Worm (Caenorhabditis elegans) whole organism, young adult: ENCODE data around the gene K09C6.7.

Experiments
- B0035.1 ChIP-seq: sonication (generic microtip); optimal IDR thresholded peaks from 2 replicates; lab custom pipeline; 2016; ENCODE audit warnings: missing genetic modification characterization, mild to moderate bottlenecking, missing compliant biosample characterization, missing genotype, missing genetic modification reagents
- B0261.1 ChIP-seq: sonication (generic microtip); optimal IDR thresholded peaks from 2 replicates; lab custom pipeline; 2016; ENCODE audit warnings: mild to moderate bottlenecking, missing genetic modification characterization, moderate library complexity, missing compliant biosample characterization
- C06A6.2 ChIP-seq: fragments of 200-800 bp; sonication (Bioruptor generic); conservative IDR thresholded peaks from 2 replicates; pipeline ENCODE4 v1.3.6; 2022; ENCODE audit warnings: missing genetic modification characterization, missing compliant biosample characterization
- F52B5.7 ChIP-seq: sonication (generic microtip); optimal IDR thresholded peaks from 2 replicates; lab custom pipeline; 2016; ENCODE audit warnings: mild to moderate bottlenecking, missing genetic modification characterization, missing compliant biosample characterization
- F57A8.1 ChIP-seq: fragments of 200-800 bp; sonication (Bioruptor generic); optimal IDR thresholded peaks from 2 replicates; lab custom pipeline; 2018; ENCODE audit warnings: mild to moderate bottlenecking, missing genetic modification characterization, moderate library complexity, missing compliant biosample characterization
- K11D2.4 ChIP-seq: fragments of 200-800 bp; sonication (Bioruptor generic); IDR thresholded peaks from 2 replicates; pipeline ENCODE4 v1.3.6; 2022; ENCODE audit warnings: missing genetic modification reagents, missing genetic modification characterization, missing compliant biosample characterization
- K12H6.12 ChIP-seq: fragments of 200-800 bp; sonication (Bioruptor generic); optimal IDR thresholded peaks from 2 replicates; lab custom pipeline; 2018; ENCODE audit warnings: mild to moderate bottlenecking, missing genetic modification characterization, missing compliant biosample characterization
- Y53G8AR.9 ChIP-seq: fragments of 200-800 bp; sonication (Bioruptor generic); conservative IDR thresholded peaks from 2 replicates; pipeline ENCODE4 v1.3.6; 2022; ENCODE audit warnings: missing genetic modification reagents, missing genetic modification characterization, missing compliant biosample characterization
- Y56A3A.18 ChIP-seq: fragments of 200-800 bp; sonication (Bioruptor generic); IDR thresholded peaks from 2 replicates; pipeline ENCODE4 v1.3.6; 2022; ENCODE audit warnings: missing genetic modification reagents, missing genetic modification characterization, missing compliant biosample characterization
- akir-1 ChIP-seq: fragments of 200-800 bp; sonication (Bioruptor generic); optimal IDR thresholded peaks from 2 replicates; lab custom pipeline; 2018; ENCODE audit warnings: mild to moderate bottlenecking, missing genetic modification characterization, moderate library complexity, missing compliant biosample characterization
- ama-1 ChIP-seq, 3 experiments: fragments of 150-350 bp in 1 of 3; sonication (generic microtip) in 2 of 3; optimal IDR thresholded peaks; 2 replicates each; lab custom pipeline; 2014 to 2018; ENCODE audit warnings: missing biosample characterization in 2 of 3, missing genetic modification characterization in 2 of 3, missing genetic modification reagents in 2 of 3
- attf-5 ChIP-seq: fragments of 200-800 bp; sonication (Bioruptor generic); optimal IDR thresholded peaks from 2 replicates; lab custom pipeline; 2018; ENCODE audit warnings: mild to moderate bottlenecking, missing genetic modification characterization, missing compliant biosample characterization
- bed-2 ChIP-seq: fragments of 200-800 bp; sonication (Bioruptor generic); IDR thresholded peaks from 2 replicates; pipeline ENCODE4 v1.3.6; 2022; ENCODE audit warnings: missing genetic modification reagents, missing genetic modification characterization, missing compliant biosample characterization
- ccch-3 ChIP-seq: fragments of 200-800 bp; sonication (Bioruptor generic); optimal IDR thresholded peaks from 2 replicates; lab custom pipeline; 2018; ENCODE audit warnings: mild to moderate bottlenecking, missing genetic modification characterization, missing compliant biosample characterization
- ceh-40 ChIP-seq: fragments of 200-800 bp; sonication (Bioruptor generic); IDR thresholded peaks from 2 replicates; pipeline ENCODE4 v1.3.6; 2022; ENCODE audit warnings: missing genetic modification characterization, missing compliant biosample characterization
- ceh-79 ChIP-seq: sonication (generic microtip); optimal IDR thresholded peaks from 2 replicates; lab custom pipeline; 2017; ENCODE audit warnings: mild to moderate bottlenecking, missing genetic modification characterization, missing compliant biosample characterization
- dpff-1 ChIP-seq: sonication (generic microtip); optimal IDR thresholded peaks from 2 replicates; lab custom pipeline; 2017; ENCODE audit warnings: mild to moderate bottlenecking, missing genetic modification characterization, missing compliant biosample characterization
- egrh-3 ChIP-seq: fragments of 200-800 bp; sonication (Bioruptor generic); IDR thresholded peaks from 2 replicates; pipeline ENCODE4 v1.3.6; 2022; ENCODE audit warnings: missing genetic modification reagents, missing genetic modification characterization, missing compliant biosample characterization
- hlh-26 ChIP-seq: fragments of 200-800 bp; sonication (Bioruptor generic); conservative IDR thresholded peaks from 2 replicates; pipeline ENCODE4 v1.3.6; 2022; ENCODE audit warnings: missing genetic modification reagents, missing genetic modification characterization, missing compliant biosample characterization
- hmg-1.2 ChIP-seq: fragments of 200-800 bp; sonication (Bioruptor generic); IDR thresholded peaks from 2 replicates; pipeline ENCODE4 v1.3.6; 2022; ENCODE audit warnings: missing genetic modification reagents, missing genetic modification characterization, missing compliant biosample characterization
- hsf-1 ChIP-seq: fragments of 200-800 bp; sonication (Bioruptor generic); IDR thresholded peaks from 2 replicates; pipeline ENCODE4 v1.3.6; 2022; ENCODE audit warnings: missing genetic modification reagents, missing genetic modification characterization, missing compliant biosample characterization
- let-526 ChIP-seq: fragments of 200-800 bp; sonication (Bioruptor generic); IDR thresholded peaks from 2 replicates; pipeline ENCODE4 v1.3.6; 2022; ENCODE audit warnings: missing genetic modification reagents, missing genetic modification characterization, missing compliant biosample characterization
- let-607 ChIP-seq, 2 experiments: fragments of 200-800 bp in 1 of 2; sonication (Bioruptor generic) in 1 of 2; sonication (generic microtip) in 1 of 2; optimal IDR thresholded peaks; 2 replicates each; lab custom pipeline; 2016 to 2018; ENCODE audit warnings: mild to moderate bottlenecking in 2 of 2, missing compliant biosample characterization in 2 of 2, missing genetic modification characterization in 2 of 2, moderate library complexity in 2 of 2, missing genotype in 1 of 2
- lin-54 ChIP-seq: fragments of 200-800 bp; sonication (Bioruptor generic); optimal IDR thresholded peaks from 2 replicates; lab custom pipeline; 2018; ENCODE audit warnings: mild to moderate bottlenecking, missing genetic modification characterization, missing compliant biosample characterization
- lsl-1 ChIP-seq: fragments of 200-800 bp; sonication (Bioruptor generic); optimal IDR thresholded peaks from 2 replicates; lab custom pipeline; 2018; ENCODE audit warnings: mild to moderate bottlenecking, missing genetic modification characterization, moderate library complexity, missing compliant biosample characterization
- madf-6 ChIP-seq: fragments of 200-800 bp; sonication (Bioruptor generic); IDR thresholded peaks from 2 replicates; pipeline ENCODE4 v1.3.6; 2022; ENCODE audit warnings: missing genetic modification reagents, missing genetic modification characterization, missing compliant biosample characterization
- mxl-1 ChIP-seq: sonication (generic microtip); optimal IDR thresholded peaks from 2 replicates; lab custom pipeline; 2016; ENCODE audit warnings: missing genetic modification characterization, missing compliant biosample characterization
- nfya-1 ChIP-seq: sonication (generic microtip); optimal IDR thresholded peaks from 2 replicates; lab custom pipeline; 2017; ENCODE audit warnings: antibody characterized with exemption, missing compliant biosample characterization, missing genetic modification characterization, borderline replicate concordance; ENCODE audit not compliant: insufficient read depth
- sdz-38 ChIP-seq: sonication (generic microtip); optimal IDR thresholded peaks from 2 replicates; lab custom pipeline; 2016; ENCODE audit warnings: missing genotype, missing genetic modification characterization, missing compliant biosample characterization
- snpc-3.4 ChIP-seq: sonication (generic microtip); optimal IDR thresholded peaks from 2 replicates; lab custom pipeline; 2017; ENCODE audit warnings: missing genetic modification characterization, mild to moderate bottlenecking, missing compliant biosample characterization, antibody characterized with exemption, moderate library complexity, missing genotype, missing genetic modification reagents
- unc-62 ChIP-seq: fragments of 150-350 bp; optimal IDR thresholded peaks from 2 replicates; lab custom pipeline; 2014; ENCODE audit warnings: missing biosample characterization, missing genetic modification reagents, missing genetic modification characterization
- zfh-2 ChIP-seq: fragments of 200-800 bp; sonication (Bioruptor generic); conservative IDR thresholded peaks from 2 replicates; pipeline ENCODE4 v1.3.6; 2022; ENCODE audit warnings: missing genetic modification reagents, missing genetic modification characterization, missing compliant biosample characterization
- ztf-22 ChIP-seq: fragments of 200-800 bp; sonication (Bioruptor generic); optimal IDR thresholded peaks from 2 replicates; lab custom pipeline; 2018; ENCODE audit warnings: mild to moderate bottlenecking, missing genetic modification characterization, moderate library complexity, missing compliant biosample characterization
- ztf-25 ChIP-seq: fragments of 200-800 bp; sonication (Bioruptor generic); IDR thresholded peaks from 2 replicates; pipeline ENCODE4 v1.3.6; 2022; ENCODE audit warnings: missing genetic modification reagents, missing genetic modification characterization, missing compliant biosample characterization
- ztf-28 ChIP-seq: fragments of 200-800 bp; sonication (Bioruptor generic); IDR thresholded peaks from 2 replicates; pipeline ENCODE4 v1.3.6; 2022; ENCODE audit warnings: missing genetic modification reagents, missing genetic modification characterization, missing compliant biosample characterization
- ztf-3 ChIP-seq: fragments of 200-800 bp; sonication (Bioruptor generic); optimal IDR thresholded peaks from 2 replicates; lab custom pipeline; 2018; ENCODE audit warnings: mild to moderate bottlenecking, missing genetic modification characterization, missing compliant biosample characterization
- ztf-6 ChIP-seq: fragments of 200-800 bp; sonication (Bioruptor generic); IDR thresholded peaks from 2 replicates; pipeline ENCODE4 v1.3.6; 2022; ENCODE audit warnings: missing genetic modification reagents, missing genetic modification characterization, missing compliant biosample characterization

Gene K09C6.7

DNA sequence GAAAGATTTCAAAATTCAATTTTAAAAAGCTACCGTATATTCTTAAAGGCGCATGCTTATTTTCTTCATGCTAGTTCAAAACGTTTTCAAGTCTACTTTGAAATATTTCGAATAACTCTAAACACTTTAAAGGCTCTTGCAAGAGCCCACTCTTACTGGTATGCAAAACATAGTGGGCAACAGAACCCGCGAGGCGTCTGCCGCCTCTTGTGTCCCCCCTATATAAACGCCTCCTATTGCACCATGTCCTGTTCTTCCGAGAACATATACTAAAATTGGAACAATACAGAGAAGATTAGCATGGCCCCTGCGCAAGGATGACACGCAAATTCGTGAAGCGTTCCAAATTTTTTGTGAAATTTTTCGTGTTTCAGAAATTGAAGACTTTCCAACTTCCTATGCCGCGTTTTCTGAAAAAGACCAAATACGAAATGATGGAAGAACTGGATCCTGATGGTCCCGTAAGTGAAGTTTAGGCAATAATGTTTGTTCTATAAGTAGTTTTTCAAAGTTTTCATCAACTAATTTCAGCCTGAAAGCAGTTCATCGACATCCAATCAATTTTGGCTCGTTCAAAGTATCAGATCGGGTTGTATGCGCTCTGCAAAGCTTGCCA, 20.1 kb upstream of the K09C6.7 start (continued):
- TF ChIP-seq ztf-25 (GFP tag; lab: Robert Waterston, UW): no peak
- peak; percentile 32 for TF ChIP-seq mxl-1
- TF ChIP-seq let-526 (GFP tag; lab: Robert Waterston, UW): no peak
- TF ChIP-seq akir-1 (GFP tag; lab: Kevin White, UChicago): no peak
- no peak for TF ChIP-seq F52B5.7 (tag; lab: Kevin White, UChicago)
- TF ChIP-seq ama-1 (optimal IDR thresholded peaks at IDR 0.05; lab: Kevin White, UChicago): no peak
- no peak for TF ChIP-seq ama-1 (GFP tag; optimal IDR thresholded peaks at IDR 0.05; lab: Kevin White, UChicago)
- no peak for TF ChIP-seq ceh-79
- no peak for TF ChIP-seq K12H6.12
- no peak for TF ChIP-seq hlh-26 (GFP tag; lab: Robert Waterston, UW)
- peak; percentile 98 for TF ChIP-seq hmg-1.2 (GFP tag; lab: Robert Waterston, UW)
- TF ChIP-seq Y56A3A.18: peak; percentile 84
- TF ChIP-seq let-607 (tag; optimal IDR thresholded peaks at IDR 0.05; lab: Kevin White, UChicago): no peak
- 0 out of 2 replicates have a peak, but pooled peaks have one; percentile 51 for TF ChIP-seq ztf-6 (GFP tag; lab: Robert Waterston, UW)
- TF ChIP-seq snpc-3.4 (tag; lab: Kevin White, UChicago): peak; percentile 86
- TF ChIP-seq madf-6: peak; percentile 81
- TF ChIP-seq B0261.1 (tag; lab: Kevin White, UChicago): peak; percentile 55
- TF ChIP-seq zfh-2 (GFP tag; lab: Robert Waterston, UW): no peak
- no peak for TF ChIP-seq ztf-3 (GFP tag; lab: Kevin White, UChicago)
- TF ChIP-seq dpff-1: no peak
- no peak for TF ChIP-seq nfya-1 (tag; lab: Kevin White, UChicago)
- no peak for TF ChIP-seq sdz-38 (tag; lab: Kevin White, UChicago)
- no peak for TF ChIP-seq F57A8.1 (GFP tag; lab: Kevin White, UChicago)
- no peak for TF ChIP-seq bed-2
- TF ChIP-seq lin-54 (GFP tag; lab: Kevin White, UChicago): no peak
- no peak for TF ChIP-seq attf-5 (GFP tag; lab: Kevin White, UChicago)
- no peak for TF ChIP-seq ztf-28 (GFP tag; lab: Robert Waterston, UW)
- TF ChIP-seq, all 124 proteins: peak for 31

ce11 chrV:856549-856948, 17.7 kb upstream of the K09C6.7 start, which contains the start of gene K09C6.2:
Gene K09C6.2, plus strand, starts transcription at chrV:856849.
- TF ChIP-seq lsl-1 (GFP tag; lab: Kevin White, UChicago) (no peak), ceh-40 (GFP tag; lab: Robert Waterston, UW) (no peak), B0035.1 (tag; lab: Kevin White, UChicago) (no peak), ama-1 (optimal IDR thresholded peaks at IDR 0.05; lab: Kevin White, UChicago) (no peak), ama-1 (GFP tag; optimal IDR thresholded peaks at IDR 0.05; lab: Kevin White, UChicago) (no peak), ztf-3 (GFP tag; lab: Kevin White, UChicago) (no peak), C06A6.2 (GFP tag; lab: Robert Waterston, UW) (no peak), snpc-3.4 (tag; lab: Kevin White, UChicago) (no peak), F52B5.7 (tag; lab: Kevin White, UChicago) (no peak), K11D2.4 (no peak), ztf-22 (GFP tag; lab: Kevin White, UChicago) (no peak), ccch-3 (GFP tag; lab: Kevin White, UChicago) (no peak), egrh-3 (GFP tag; lab: Robert Waterston, UW) (no peak), Y53G8AR.9 (GFP tag; lab: Robert Waterston, UW) (no peak), unc-62 (GFP tag; lab: Kevin White, UChicago) (no peak), bed-2 (no peak), hsf-1 (no peak)
